Fruit fly (Drosophila melanogaster) whole organism, embryonic: ENCODE results near the gene 14-3-3epsilon.

Experiments
- BEAF-32 ChIP-seq: fragments of 200-800 bp; sonication (Bioruptor generic); optimal IDR thresholded peaks from 3 replicates; lab custom pipeline; 2017; ENCODE audit warnings: missing biosample characterization, missing genetic modification characterization, mild to moderate bottlenecking, moderate library complexity, missing genetic modification reagents
- Bgb ChIP-seq: fragments of 200-800 bp; sonication (Bioruptor generic); IDR thresholded peaks from 2 replicates; pipeline ENCODE4 v1.3.6; 2022; ENCODE audit warnings: missing biosample characterization, missing genetic modification characterization; ENCODE audit not compliant: partially characterized antibody
- C15 ChIP-seq: fragments of 200-800 bp; sonication (Bioruptor generic); IDR thresholded peaks from 3 replicates; pipeline ENCODE4 v1.3.6; 2022; ENCODE audit warnings: missing biosample characterization, missing genetic modification characterization
- CG12769 ChIP-seq: fragments of 200-800 bp; sonication (Bioruptor generic); optimal IDR thresholded peaks from 2 replicates; lab custom pipeline; 2019; ENCODE audit warnings: missing biosample characterization, mild to moderate bottlenecking, missing genetic modification characterization, moderate library complexity
- CG13287 ChIP-seq: fragments of 200-800 bp; sonication (Bioruptor generic); IDR thresholded peaks from 2 replicates; pipeline ENCODE4 v1.3.6; 2022; ENCODE audit warnings: missing biosample characterization, missing genetic modification characterization; ENCODE audit not compliant: partially characterized antibody
- CG13424 ChIP-seq: fragments of 200-800 bp; sonication (Bioruptor generic); optimal IDR thresholded peaks from 2 replicates; lab custom pipeline; 2019; ENCODE audit warnings: missing biosample characterization, mild to moderate bottlenecking, missing genetic modification characterization, moderate library complexity
- CG14710 ChIP-seq: fragments of 200-800 bp; sonication (Bioruptor generic); optimal IDR thresholded peaks from 3 replicates; lab custom pipeline; 2019; ENCODE audit warnings: missing biosample characterization, mild to moderate bottlenecking, missing genetic modification characterization, moderate library complexity
- CG15479 ChIP-seq: fragments of 200-800 bp; sonication (Bioruptor generic); optimal IDR thresholded peaks from 3 replicates; lab custom pipeline; 2019; ENCODE audit warnings: missing biosample characterization, mild to moderate bottlenecking, missing genetic modification characterization, moderate library complexity
- CG16813 ChIP-seq: fragments of 200-800 bp; sonication (Bioruptor generic); IDR thresholded peaks from 3 replicates; pipeline ENCODE4 v1.3.6; 2022; ENCODE audit warnings: missing biosample characterization, missing genetic modification characterization; ENCODE audit not compliant: partially characterized antibody
- CG17568 ChIP-seq: fragments of 200-800 bp; sonication (Bioruptor generic); optimal IDR thresholded peaks from 2 replicates; lab custom pipeline; 2018; ENCODE audit warnings: missing biosample characterization, mild to moderate bottlenecking, missing genetic modification characterization, moderate library complexity
- CG3065 ChIP-seq: fragments of 200-800 bp; sonication (Bioruptor generic); optimal IDR thresholded peaks from 2 replicates; lab custom pipeline; 2016; ENCODE audit warnings: missing biosample characterization, missing genetic modification characterization
- CG4730 ChIP-seq: fragments of 200-800 bp; sonication (Bioruptor generic); IDR thresholded peaks from 2 replicates; pipeline ENCODE4 v1.3.6; 2022; ENCODE audit warnings: missing biosample characterization, missing genetic modification characterization
- CG6654 ChIP-seq: fragments of 200-800 bp; sonication (Bioruptor generic); optimal IDR thresholded peaks from 2 replicates; lab custom pipeline; 2017; ENCODE audit warnings: missing biosample characterization, mild to moderate bottlenecking, missing genetic modification characterization
- CG6765 ChIP-seq: fragments of 200-800 bp; sonication (Bioruptor generic); optimal IDR thresholded peaks from 3 replicates; lab custom pipeline; 2017; ENCODE audit warnings: missing biosample characterization, mild to moderate bottlenecking, missing genetic modification characterization
- CG6791 ChIP-seq: fragments of 200-800 bp; sonication (Bioruptor generic); IDR thresholded peaks from 3 replicates; pipeline ENCODE4 v1.3.6; 2022; ENCODE audit warnings: missing biosample characterization, missing genetic modification characterization; ENCODE audit not compliant: partially characterized antibody
- CG7839 ChIP-seq: fragments of 200-800 bp; sonication (Bioruptor generic); optimal IDR thresholded peaks from 3 replicates; lab custom pipeline; 2018; ENCODE audit warnings: missing biosample characterization, mild to moderate bottlenecking, missing genetic modification characterization, moderate library complexity
- CHES-1-like ChIP-seq: fragments of 200-800 bp; sonication (Bioruptor generic); optimal IDR thresholded peaks from 2 replicates; lab custom pipeline; 2016; ENCODE audit warnings: missing biosample characterization, missing genetic modification characterization
- Dbx ChIP-seq: fragments of 200-800 bp; sonication (Bioruptor generic); IDR thresholded peaks from 3 replicates; pipeline ENCODE4 v1.3.6; 2022; ENCODE audit warnings: missing biosample characterization, missing genetic modification characterization
- Dll ChIP-seq: fragments of 200-800 bp; sonication (Bioruptor generic); IDR thresholded peaks from 4 replicates; pipeline ENCODE4 v1.3.6; 2022; ENCODE audit warnings: missing biosample characterization, missing genetic modification characterization; ENCODE audit not compliant: partially characterized antibody
- Eip74EF ChIP-seq, 2 experiments: fragments of 200-800 bp in 1 of 2; fragments of >200 bp in 1 of 2; sonication (Bioruptor generic) in 1 of 2; optimal IDR thresholded peaks; 2 replicates each; lab custom pipeline; 2017 to 2019; ENCODE audit warnings: missing biosample characterization in 2 of 2, missing genetic modification characterization in 2 of 2, mild to moderate bottlenecking in 1 of 2, moderate library complexity in 1 of 2
- Ets97D ChIP-seq: fragments of 200-800 bp; sonication (Bioruptor generic); optimal IDR thresholded peaks from 3 replicates; lab custom pipeline; 2016; ENCODE audit warnings: missing biosample characterization, missing genetic modification characterization
- HLH4C ChIP-seq: fragments of 200-800 bp; sonication (Bioruptor generic); IDR thresholded peaks from 3 replicates; pipeline ENCODE4 v1.3.6; 2022; ENCODE audit warnings: missing biosample characterization, missing genetic modification characterization; ENCODE audit not compliant: partially characterized antibody
- Hr78 ChIP-seq, 2 experiments: fragments of 200-800 bp in 1 of 2; fragments of >200 bp in 1 of 2; sonication (Bioruptor generic) in 1 of 2; optimal IDR thresholded peaks; 2 replicates each; lab custom pipeline; 2017 to 2019; ENCODE audit warnings: missing biosample characterization in 2 of 2, missing genetic modification characterization in 2 of 2, mild to moderate bottlenecking in 1 of 2, moderate library complexity in 1 of 2
- Lim3 ChIP-seq: fragments of 200-800 bp; sonication (Bioruptor generic); IDR thresholded peaks from 2 replicates; pipeline ENCODE4 v1.3.6; 2022; ENCODE audit warnings: missing biosample characterization, missing genetic modification characterization
- Nf-YC ChIP-seq: fragments of 200-800 bp; optimal IDR thresholded peaks from 3 replicates; lab custom pipeline; 2019; ENCODE audit warnings: missing biosample characterization, mild to moderate bottlenecking, missing genetic modification characterization, moderate library complexity
- Opbp ChIP-seq: fragments of 200-800 bp; sonication (Bioruptor generic); IDR thresholded peaks from 3 replicates; pipeline ENCODE4 v1.3.6; 2022; ENCODE audit warnings: missing biosample characterization, missing genetic modification characterization; ENCODE audit not compliant: partially characterized antibody
- PHDP ChIP-seq: fragments of 200-800 bp; sonication (Bioruptor generic); optimal IDR thresholded peaks from 3 replicates; lab custom pipeline; 2018; ENCODE audit warnings: missing biosample characterization, mild to moderate bottlenecking, missing genetic modification characterization, moderate library complexity
- Scr ChIP-seq: fragments of 200-800 bp; sonication (Bioruptor generic); IDR thresholded peaks from 2 replicates; pipeline ENCODE4 v1.3.6; 2022; ENCODE audit warnings: missing biosample characterization, missing genetic modification characterization; ENCODE audit not compliant: partially characterized antibody
- YL-1 ChIP-seq: fragments of 200-800 bp; sonication (Bioruptor generic); optimal IDR thresholded peaks from 3 replicates; lab custom pipeline; 2017; ENCODE audit warnings: missing biosample characterization, mild to moderate bottlenecking, missing genetic modification characterization
- bbx ChIP-seq: fragments of 200-800 bp; sonication (Bioruptor generic); IDR thresholded peaks from 2 replicates; pipeline ENCODE4 v1.3.6; 2022; ENCODE audit warnings: missing biosample characterization, missing genetic modification characterization; ENCODE audit not compliant: partially characterized antibody
- chif ChIP-seq, 2 experiments: fragments of 200-800 bp; sonication (Bioruptor generic); optimal IDR thresholded peaks; 3 replicates each; lab custom pipeline; 2016; ENCODE audit warnings: missing biosample characterization in 2 of 2, missing genetic modification characterization in 2 of 2
- ci ChIP-seq: fragments of 200-800 bp; sonication (Bioruptor generic); IDR thresholded peaks from 3 replicates; pipeline ENCODE4 v1.3.6; 2022; ENCODE audit warnings: missing biosample characterization, missing genetic modification characterization
- dysf ChIP-seq: fragments of 200-800 bp; sonication (Bioruptor generic); IDR thresholded peaks from 3 replicates; pipeline ENCODE4 v1.3.6; 2022; ENCODE audit warnings: missing biosample characterization, missing genetic modification characterization
- eyg ChIP-seq: fragments of 200-800 bp; sonication (Bioruptor generic); optimal IDR thresholded peaks from 3 replicates; lab custom pipeline; 2016; ENCODE audit warnings: missing biosample characterization, missing genetic modification characterization
- ftz-f1 ChIP-seq: fragments of 200-800 bp; sonication (Bioruptor generic); optimal IDR thresholded peaks from 2 replicates; lab custom pipeline; 2016; ENCODE audit warnings: missing biosample characterization, missing genetic modification characterization
- gcm2 ChIP-seq: fragments of 200-800 bp; sonication (Bioruptor generic); optimal IDR thresholded peaks from 2 replicates; lab custom pipeline; 2016; ENCODE audit warnings: missing biosample characterization, missing genetic modification characterization
- gro ChIP-seq: fragments of 200-800 bp; sonication (Bioruptor generic); optimal IDR thresholded peaks from 2 replicates; lab custom pipeline; 2016; ENCODE audit warnings: missing biosample characterization, missing genetic modification characterization
- her ChIP-seq: fragments of 200-800 bp; sonication (Bioruptor generic); optimal IDR thresholded peaks from 2 replicates; lab custom pipeline; 2016; ENCODE audit warnings: missing biosample characterization, missing genetic modification characterization
- hkb ChIP-seq, 2 experiments: fragments of 200-800 bp in 1 of 2; fragments of >200 bp in 1 of 2; sonication (Bioruptor generic) in 1 of 2; IDR thresholded peaks in 1 of 2; optimal IDR thresholded peaks in 1 of 2; 2 replicates each; pipeline versions ENCODE4 v1.3.6 to Lab custom; 2017 to 2022; ENCODE audit warnings: missing biosample characterization in 1 of 2, missing genetic modification characterization in 1 of 2
- hth ChIP-seq: fragments of >200 bp; optimal IDR thresholded peaks from 2 replicates; lab custom pipeline; 2017; ENCODE audit warnings: inconsistent platforms
- insv ChIP-seq, 2 experiments: fragments of 200-800 bp; sonication (Bioruptor generic); optimal IDR thresholded peaks; 3 replicates each; lab custom pipeline; 2016 to 2018; ENCODE audit warnings: missing biosample characterization in 2 of 2, missing genetic modification characterization in 2 of 2
- pros ChIP-seq: fragments of 200-800 bp; sonication (Bioruptor generic); optimal IDR thresholded peaks from 3 replicates; lab custom pipeline; 2019; ENCODE audit warnings: missing biosample characterization, mild to moderate bottlenecking, missing genetic modification characterization, moderate library complexity
- pzg ChIP-seq: fragments of 200-800 bp; sonication (Bioruptor generic); optimal IDR thresholded peaks from 3 replicates; lab custom pipeline; 2018; ENCODE audit warnings: missing biosample characterization, mild to moderate bottlenecking, missing genetic modification characterization, moderate library complexity
- sd ChIP-seq: fragments of 200-800 bp; sonication (Bioruptor generic); optimal IDR thresholded peaks from 3 replicates; lab custom pipeline; 2018; ENCODE audit warnings: missing biosample characterization, mild to moderate bottlenecking, missing genetic modification characterization, moderate library complexity
- sna ChIP-seq: fragments of 200-800 bp; sonication (Bioruptor generic); IDR thresholded peaks from 2 replicates; pipeline ENCODE4 v1.3.6; 2022; ENCODE audit warnings: missing biosample characterization, missing genetic modification characterization; ENCODE audit not compliant: partially characterized antibody
- tna ChIP-seq: fragments of 200-800 bp; sonication (Bioruptor generic); IDR thresholded peaks from 2 replicates; pipeline ENCODE4 v1.3.6; 2022; ENCODE audit warnings: missing biosample characterization, missing genetic modification characterization; ENCODE audit not compliant: partially characterized antibody
- unpg ChIP-seq: fragments of 200-800 bp; sonication (Bioruptor generic); optimal IDR thresholded peaks from 3 replicates; lab custom pipeline; 2018; ENCODE audit warnings: missing biosample characterization, mild to moderate bottlenecking, missing genetic modification characterization, moderate library complexity
- zfh1 ChIP-seq: fragments of 200-800 bp; sonication (Bioruptor generic); IDR thresholded peaks from 3 replicates; pipeline ENCODE4 v1.3.6; 2022; ENCODE audit warnings: missing biosample characterization, missing genetic modification characterization

The 14-3-3epsilon gene

dm6 chr3R:18255281-18255680 lies 12.9 kb downstream of the 14-3-3epsilon start, which contains the start of the genes Ada2a, Polr2D, Tgs1 and moi (continued):
- TF ChIP-seq CG15479 (GFP tag; lab: Kevin White, UChicago) (peak; percentile 64), unpg (GFP tag; lab: Kevin White, UChicago) (no peak), Scr (GFP tag; lab: Robert Waterston, UW) (peak; percentile 79), Hr78 (GFP tag; optimal IDR thresholded peaks at IDR 0.05; lab: Kevin White, UChicago) (no peak), CG13287 (peak; percentile 86), eyg (GFP tag; lab: Kevin White, UChicago) (no peak), Dbx (GFP tag; lab: Robert Waterston, UW) (no peak), hth (lab: Kevin White, UChicago) (no peak), hkb (optimal IDR thresholded peaks at IDR 0.05; lab: Kevin White, UChicago) (peak; percentile 47), hkb (GFP tag; IDR thresholded peaks at IDR 0.05; lab: Robert Waterston, UW) (no peak), Lim3 (no peak), pzg (GFP tag; lab: Kevin White, UChicago) (peak; percentile 72), gcm2 (no peak), her (peak; percentile 2), HLH4C (GFP tag; lab: Robert Waterston, UW) (peak; percentile 66; the same call in 2 of the 3 replicates), gro (peak; percentile 15), CG6791 (peak; percentile 83), CG12769 (tag; lab: Kevin White, UChicago) (no peak), Bgb (GFP tag; lab: Robert Waterston, UW) (peak; percentile 79), sd (tag; lab: Kevin White, UChicago) (peak; percentile 40), CG14710 (peak; percentile 15), Nf-YC (tag; lab: Kevin White, UChicago) (peak; percentile 5), insv (GFP tag; optimal IDR thresholded peaks at IDR 0.05; lab: Kevin White, UChicago) (no peak), Eip74EF (GFP tag; optimal IDR thresholded peaks at IDR 0.05; lab: Kevin White, UChicago) (no peak), Ets97D (GFP tag; lab: Kevin White, UChicago) (peak; percentile 23), zfh1 (no peak), CG7839 (tag; lab: Kevin White, UChicago) (no peak), CG17568 (GFP tag; lab: Kevin White, UChicago) (no peak), Dll (GFP tag; lab: Robert Waterston, UW) (peak; percentile 78), bbx (GFP tag; lab: Robert Waterston, UW) (peak; percentile 82), CG3065 (GFP tag; lab: Kevin White, UChicago) (no peak), CG4730 (GFP tag; lab: Robert Waterston, UW) (no peak), dysf (GFP tag; lab: Robert Waterston, UW) (no peak), CG6765 (GFP tag; lab: Kevin White, UChicago) (no peak), CG6654 (no peak), Opbp (GFP tag; lab: Robert Waterston, UW) (peak; percentile 87), ci (no peak), tna (GFP tag; lab: Robert Waterston, UW) (peak; percentile 47; the same call in 1 of the 2 replicates), CG13424 (no peak), sna (peak; percentile 64), CG16813 (GFP tag; lab: Robert Waterston, UW) (peak; percentile 80), C15 (GFP tag; lab: Robert Waterston, UW) (no peak), chif (GFP tag; optimal IDR thresholded peaks at IDR 0.05; lab: Kevin White, UChicago) (no peak), CHES-1-like (GFP tag; lab: Kevin White, UChicago) (peak; percentile 63), YL-1 (GFP tag; lab: Kevin White, UChicago) (peak; percentile 44), ftz-f1 (GFP tag; lab: Kevin White, UChicago) (peak; percentile 80), PHDP (no peak), BEAF-32 (GFP tag; lab: Kevin White, UChicago) (peak; percentile 85), pros (no peak)
